In genomic region chrII:8810679-8811413, ce11 we compare ENCODE assay signal across 3 worm cellular contexts.
TF ChIP-seq lines count a peak whose summit lies in the region.

Gene F46C5.9 (minus strand): TSS chrII:8810729.
Gene rer-1 (plus strand): TSS chrII:8811370.

TF ChIP-seq in whole organism, L1 larva, 84 proteins besides CTCF, POLR2A, EP300 and RAD21 (continued from another document):
- no peak for TF ChIP-seq efl-3 (GFP tag; optimal IDR thresholded peaks at IDR 0.05; lab: Kevin White, UChicago)
- TF ChIP-seq lir-3 (tag; optimal IDR thresholded peaks at IDR 0.05; lab: Kevin White, UChicago; ENCODE audit: poor library complexity): no peak
- TF ChIP-seq fkh-4 (tag; optimal IDR thresholded peaks at IDR 0.05; lab: Kevin White, UChicago; ENCODE audit: borderline replicate concordance): no peak
- TF ChIP-seq lin-39 (tag; optimal IDR thresholded peaks at IDR 0.05; lab: Kevin White, UChicago): no peak
- no peak for TF ChIP-seq unc-30 (tag; optimal IDR thresholded peaks at IDR 0.05; lab: Kevin White, UChicago)
- no peak for TF ChIP-seq unc-98 (GFP tag; IDR thresholded peaks at IDR 0.05; lab: Robert Waterston, UW)
- TF ChIP-seq ama-1 (optimal IDR thresholded peaks at IDR 0.05; lab: Kevin White, UChicago): no peak
- peak; percentile 0 to 48 (median 12) for TF ChIP-seq dpl-1 (GFP tag; optimal IDR thresholded peaks at IDR 0.05; lab: Kevin White, UChicago)
- TF ChIP-seq ets-5 (GFP tag; IDR thresholded peaks at IDR 0.05; lab: Robert Waterston, UW): no peak
- no peak for TF ChIP-seq unc-86 (tag; optimal IDR thresholded peaks at IDR 0.05; lab: Kevin White, UChicago)
- TF ChIP-seq F16B12.6 (tag; optimal IDR thresholded peaks at IDR 0.05; lab: Kevin White, UChicago): peak; percentile 83
- TF ChIP-seq fkh-8 (tag; optimal IDR thresholded peaks at IDR 0.05; lab: Kevin White, UChicago): no peak
- peak; percentile 25 to 54 for TF ChIP-seq lin-35 (GFP tag; optimal IDR thresholded peaks at IDR 0.05; lab: Kevin White, UChicago)
- no peak for TF ChIP-seq elt-3 (tag; optimal IDR thresholded peaks at IDR 0.05; lab: Kevin White, UChicago)
- TF ChIP-seq C16A3.4 (tag; optimal IDR thresholded peaks at IDR 0.05; lab: Kevin White, UChicago): peak; percentile 25
- peak in 1 of 2 experiments; percentile 63 for TF ChIP-seq lsy-2 (tag; optimal IDR thresholded peaks at IDR 0.05; lab: Kevin White, UChicago)

TF ChIP-seq in whole organism, L2 larva, 48 proteins besides CTCF, POLR2A, EP300 and RAD21 (continued from another document):
- peak; percentile 69 for TF ChIP-seq C34F6.9 (tag; optimal IDR thresholded peaks at IDR 0.05; lab: Kevin White, UChicago)
- no peak for TF ChIP-seq nhr-11 (tag; optimal IDR thresholded peaks at IDR 0.05; lab: Kevin White, UChicago)
- no peak for TF ChIP-seq nhr-77 (tag; optimal IDR thresholded peaks at IDR 0.05; lab: Kevin White, UChicago)
- no peak for TF ChIP-seq sma-9 (GFP tag; optimal IDR thresholded peaks at IDR 0.05; lab: Kevin White, UChicago)
- TF ChIP-seq sma-9 (tag; optimal IDR thresholded peaks at IDR 0.05; lab: Kevin White, UChicago): no peak
- peak; percentile 74 for TF ChIP-seq crh-2 (tag; optimal IDR thresholded peaks at IDR 0.05; lab: Kevin White, UChicago)
- TF ChIP-seq fos-1 (tag; optimal IDR thresholded peaks at IDR 0.05; lab: Kevin White, UChicago): peak; percentile 17

TF ChIP-seq in whole organism, L4 larva, 104 proteins besides CTCF, POLR2A, EP300 and RAD21 (continued from another document):
- no peak for TF ChIP-seq pha-4 (GFP tag; IDR thresholded peaks at IDR 0.05; lab: Robert Waterston, UW)
- TF ChIP-seq pha-4 (tag; optimal IDR thresholded peaks at IDR 0.05; lab: Kevin White, UChicago): peak; percentile 75
- peak; percentile 11 for TF ChIP-seq dve-1 (tag; optimal IDR thresholded peaks at IDR 0.05; lab: Kevin White, UChicago; ENCODE audit: insufficient read depth)
TF ChIP-seq in whole organism, L4 larva: peak in this region for 12.
